Fruit fly (Drosophila melanogaster) whole organism, embryonic: Measurements from ENCODE around the gene IKKbeta.
A peak's percentile ranks its signal among the peaks of the same experiment; 100 is the strongest.

Experiments used
- Atf3 ChIP-seq: fragments of 200-800 bp; sonication (Bioruptor generic); optimal IDR thresholded peaks from 3 replicates; lab custom pipeline; 2016; ENCODE audit warnings: missing biosample characterization, missing genetic modification characterization
- CG30403 ChIP-seq: fragments of 200-800 bp; sonication (Bioruptor generic); optimal IDR thresholded peaks from 3 replicates; lab custom pipeline; 2016; ENCODE audit warnings: missing biosample characterization, missing genetic modification characterization
- CG3065 ChIP-seq: fragments of 200-800 bp; sonication (Bioruptor generic); optimal IDR thresholded peaks from 2 replicates; lab custom pipeline; 2016; ENCODE audit warnings: missing biosample characterization, missing genetic modification characterization
- NK7.1 ChIP-seq: fragments of 200-800 bp; sonication (Bioruptor generic); optimal IDR thresholded peaks from 3 replicates; lab custom pipeline; 2016; ENCODE audit warnings: missing biosample characterization, missing genetic modification characterization
- al ChIP-seq: fragments of 200-800 bp; sonication (Bioruptor generic); IDR thresholded peaks from 2 replicates; pipeline ENCODE4 v1.3.6; 2022; ENCODE audit warnings: missing biosample characterization, missing genetic modification characterization
- crc ChIP-seq: fragments of 200-800 bp; sonication (Bioruptor generic); optimal IDR thresholded peaks from 2 replicates; lab custom pipeline; 2016; ENCODE audit warnings: missing biosample characterization, missing genetic modification characterization
- fd102C ChIP-seq: fragments of 200-800 bp; sonication (Bioruptor generic); optimal IDR thresholded peaks from 2 replicates; lab custom pipeline; 2018; ENCODE audit warnings: missing biosample characterization, mild to moderate bottlenecking, missing genetic modification characterization, moderate library complexity
- gt ChIP-seq: fragments of 200-800 bp; sonication (Bioruptor generic); IDR thresholded peaks from 2 replicates; pipeline ENCODE4 v1.3.6; 2022; ENCODE audit warnings: missing biosample characterization, missing genetic modification characterization
- sd ChIP-seq: fragments of 200-800 bp; sonication (Bioruptor generic); optimal IDR thresholded peaks from 3 replicates; lab custom pipeline; 2018; ENCODE audit warnings: missing biosample characterization, mild to moderate bottlenecking, missing genetic modification characterization, moderate library complexity
- tup ChIP-seq: fragments of 200-800 bp; sonication (Bioruptor generic); optimal IDR thresholded peaks from 2 replicates; lab custom pipeline; 2016; ENCODE audit warnings: missing biosample characterization, mild to moderate bottlenecking, missing genetic modification characterization, moderate library complexity

- TF ChIP-seq CG30403 (GFP tag; lab: Kevin White, UChicago): no peak
- TF ChIP-seq fd102C: no peak
- no peak for TF ChIP-seq gt
- no peak for TF ChIP-seq tup (GFP tag; lab: Kevin White, UChicago)
- TF ChIP-seq sd (tag; lab: Kevin White, UChicago): peak; percentile 22
- no peak for TF ChIP-seq al (GFP tag; lab: Robert Waterston, UW)
- no peak for TF ChIP-seq NK7.1
- no peak for TF ChIP-seq crc (GFP tag; lab: Kevin White, UChicago)
- no peak for TF ChIP-seq Atf3 (GFP tag; lab: Kevin White, UChicago)
- TF ChIP-seq CG3065 (GFP tag; lab: Kevin White, UChicago): no peak
Measured at dm6 chr3R:16011698-16012332, 37.4 kb downstream of the IKKbeta start.
